Fruit fly (Drosophila melanogaster) whole organism, embryonic: ENCODE measurements around the gene Arpc3A.

ENCODE experiments used
- Abd-B ChIP-seq: fragments of 200-800 bp; sonication (Bioruptor generic); optimal IDR thresholded peaks from 2 replicates; lab custom pipeline; 2018; ENCODE audit warnings: missing biosample characterization, mild to moderate bottlenecking, missing genetic modification characterization, moderate library complexity
- CG12071 ChIP-seq: fragments of 200-800 bp; sonication (Bioruptor generic); optimal IDR thresholded peaks from 3 replicates; lab custom pipeline; 2018; ENCODE audit warnings: missing biosample characterization, mild to moderate bottlenecking, missing genetic modification characterization
- CG12659 ChIP-seq: fragments of 200-800 bp; sonication (Bioruptor generic); optimal IDR thresholded peaks from 3 replicates; lab custom pipeline; 2017; ENCODE audit warnings: mild to moderate bottlenecking, missing biosample characterization, missing genetic modification reagents, missing genetic modification characterization
- CG1529 ChIP-seq: fragments of 200-800 bp; sonication (Bioruptor generic); optimal IDR thresholded peaks from 3 replicates; lab custom pipeline; 2018; ENCODE audit warnings: missing biosample characterization, missing genetic modification characterization
- CG15514 ChIP-seq: fragments of 200-800 bp; sonication (Bioruptor generic); optimal IDR thresholded peaks from 3 replicates; lab custom pipeline; 2017; ENCODE audit warnings: missing biosample characterization, missing genetic modification characterization, mild to moderate bottlenecking, moderate library complexity, missing genetic modification reagents
- CG17359 ChIP-seq: fragments of 200-800 bp; sonication (Bioruptor generic); optimal IDR thresholded peaks from 3 replicates; lab custom pipeline; 2018; ENCODE audit warnings: missing biosample characterization, mild to moderate bottlenecking, missing genetic modification characterization, moderate library complexity
- CG17612 ChIP-seq: fragments of 200-800 bp; sonication (Bioruptor generic); IDR thresholded peaks from 2 replicates; pipeline ENCODE4 v1.3.6; 2022; ENCODE audit warnings: missing biosample characterization, missing genetic modification characterization
- CG17829 ChIP-seq: fragments of 200-800 bp; optimal IDR thresholded peaks from 2 replicates; lab custom pipeline; 2019; ENCODE audit warnings: missing biosample characterization, mild to moderate bottlenecking, missing genetic modification characterization, moderate library complexity
- CG2116 ChIP-seq: fragments of 200-800 bp; sonication (Bioruptor generic); optimal IDR thresholded peaks from 3 replicates; lab custom pipeline; 2018; ENCODE audit warnings: missing biosample characterization, mild to moderate bottlenecking, missing genetic modification characterization
- CG2202 ChIP-seq: fragments of 200-800 bp; sonication (Bioruptor generic); optimal IDR thresholded peaks from 2 replicates; lab custom pipeline; 2018; ENCODE audit warnings: missing biosample characterization, mild to moderate bottlenecking, missing genetic modification characterization
- CG2889 ChIP-seq: fragments of 200-800 bp; sonication (Bioruptor generic); IDR thresholded peaks from 3 replicates; pipeline ENCODE4 v1.3.6; 2022; ENCODE audit warnings: missing biosample characterization, missing genetic modification characterization
- CG30403 ChIP-seq: fragments of 200-800 bp; sonication (Bioruptor generic); optimal IDR thresholded peaks from 3 replicates; lab custom pipeline; 2016; ENCODE audit warnings: missing biosample characterization, missing genetic modification characterization
- CG3065 ChIP-seq: fragments of 200-800 bp; sonication (Bioruptor generic); optimal IDR thresholded peaks from 2 replicates; lab custom pipeline; 2016; ENCODE audit warnings: missing biosample characterization, missing genetic modification characterization
- CG32532 ChIP-seq: fragments of 200-800 bp; sonication (Bioruptor generic); IDR thresholded peaks from 2 replicates; pipeline ENCODE4 v1.3.6; 2022; ENCODE audit warnings: missing biosample characterization, missing genetic modification characterization
- CG3995 ChIP-seq: fragments of 200-800 bp; sonication (Bioruptor generic); optimal IDR thresholded peaks from 3 replicates; lab custom pipeline; 2016; ENCODE audit warnings: missing biosample characterization, missing genetic modification characterization
- CG6272 ChIP-seq: fragments of 200-800 bp; sonication (Bioruptor generic); IDR thresholded peaks from 2 replicates; pipeline ENCODE4 v1.3.6; 2022; ENCODE audit warnings: missing biosample characterization, missing genetic modification characterization
- CG7372 ChIP-seq: fragments of 200-800 bp; sonication (Bioruptor generic); IDR thresholded peaks from 2 replicates; pipeline ENCODE4 v1.3.6; 2022; ENCODE audit warnings: missing biosample characterization, missing genetic modification characterization
- CG7928 ChIP-seq: fragments of 200-800 bp; sonication (Bioruptor generic); optimal IDR thresholded peaks from 2 replicates; lab custom pipeline; 2017; ENCODE audit warnings: missing biosample characterization, mild to moderate bottlenecking, missing genetic modification characterization
- CG7987 ChIP-seq: fragments of 200-800 bp; sonication (Bioruptor generic); optimal IDR thresholded peaks from 2 replicates; lab custom pipeline; 2018; ENCODE audit warnings: missing biosample characterization, mild to moderate bottlenecking, missing genetic modification characterization, moderate library complexity
- CG9727 ChIP-seq: fragments of 200-800 bp; sonication (Bioruptor generic); optimal IDR thresholded peaks from 3 replicates; lab custom pipeline; 2017; ENCODE audit warnings: missing biosample characterization, mild to moderate bottlenecking, missing genetic modification characterization
- Dref ChIP-seq: fragments of 200-800 bp; sonication (Bioruptor generic); IDR thresholded peaks from 2 replicates; pipeline ENCODE4 v1.3.6; 2022; ENCODE audit warnings: missing biosample characterization, missing genetic modification characterization
- E2f2 ChIP-seq: fragments of 200-800 bp; sonication (Bioruptor generic); IDR thresholded peaks from 2 replicates; pipeline ENCODE4 v1.3.6; 2022; ENCODE audit warnings: missing biosample characterization, missing genetic modification characterization
- Ets97D ChIP-seq: fragments of 200-800 bp; sonication (Bioruptor generic); optimal IDR thresholded peaks from 3 replicates; lab custom pipeline; 2016; ENCODE audit warnings: missing biosample characterization, missing genetic modification characterization
- Hr78 ChIP-seq, 2 experiments: fragments of 200-800 bp in 1 of 2; fragments of >200 bp in 1 of 2; sonication (Bioruptor generic) in 1 of 2; optimal IDR thresholded peaks; 2 replicates each; lab custom pipeline; 2017 to 2019; ENCODE audit warnings: missing biosample characterization in 2 of 2, missing genetic modification characterization in 2 of 2, mild to moderate bottlenecking in 1 of 2, moderate library complexity in 1 of 2
- Hsf ChIP-seq: fragments of 200-800 bp; sonication (Bioruptor generic); optimal IDR thresholded peaks from 3 replicates; lab custom pipeline; 2016; ENCODE audit warnings: missing biosample characterization, missing genetic modification characterization
- Jarid2 ChIP-seq: fragments of 200-800 bp; sonication (Bioruptor generic); optimal IDR thresholded peaks from 3 replicates; lab custom pipeline; 2017; ENCODE audit warnings: mild to moderate bottlenecking, missing biosample characterization, missing genetic modification reagents, missing genetic modification characterization
- MBD-R2 ChIP-seq: fragments of 200-800 bp; sonication (Bioruptor generic); IDR thresholded peaks from 2 replicates; pipeline ENCODE4 v1.3.6; 2022; ENCODE audit warnings: missing biosample characterization, missing genetic modification characterization
- MESR4 ChIP-seq: fragments of 200-800 bp; sonication (Bioruptor generic); optimal IDR thresholded peaks from 2 replicates; lab custom pipeline; 2018; ENCODE audit warnings: missing biosample characterization, mild to moderate bottlenecking, missing genetic modification characterization, moderate library complexity
- Max ChIP-seq: fragments of 200-800 bp; sonication (Bioruptor generic); optimal IDR thresholded peaks from 2 replicates; lab custom pipeline; 2016; ENCODE audit warnings: missing biosample characterization, mild to moderate bottlenecking, missing genetic modification characterization
- Nf-YB ChIP-seq: fragments of 200-800 bp; sonication (Bioruptor generic); optimal IDR thresholded peaks from 3 replicates; lab custom pipeline; 2019; ENCODE audit warnings: missing biosample characterization, mild to moderate bottlenecking, missing genetic modification characterization, moderate library complexity
- Pdp1 ChIP-seq, 2 experiments: fragments of 200-800 bp; sonication (Bioruptor generic); optimal IDR thresholded peaks; 3 replicates each; lab custom pipeline; 2016; ENCODE audit warnings: missing biosample characterization in 2 of 2, missing genetic modification characterization in 2 of 2, mild to moderate bottlenecking in 1 of 2, moderate library complexity in 1 of 2
- Sin3A ChIP-seq: fragments of >200 bp; optimal IDR thresholded peaks from 2 replicates; lab custom pipeline; 2018
- Sry-δ ChIP-seq: fragments of 200-800 bp; sonication (Bioruptor generic); optimal IDR thresholded peaks from 2 replicates; lab custom pipeline; 2016; ENCODE audit warnings: missing biosample characterization, missing genetic modification characterization
- crp ChIP-seq, 2 experiments: fragments of 200-800 bp; sonication (Bioruptor generic); optimal IDR thresholded peaks; 2 replicates in 1 of 2; 3 replicates in 1 of 2; lab custom pipeline; 2017; ENCODE audit warnings: missing biosample characterization in 2 of 2, missing genetic modification characterization in 2 of 2, mild to moderate bottlenecking in 1 of 2, moderate library complexity in 1 of 2
- cwo ChIP-seq: fragments of 200-800 bp; sonication (Bioruptor generic); optimal IDR thresholded peaks from 3 replicates; lab custom pipeline; 2017; ENCODE audit warnings: missing biosample characterization, missing genetic modification characterization, mild to moderate bottlenecking, moderate library complexity, missing genetic modification reagents
- exex ChIP-seq: fragments of 200-800 bp; sonication (Bioruptor generic); optimal IDR thresholded peaks from 4 replicates; lab custom pipeline; 2018; ENCODE audit warnings: missing biosample characterization, mild to moderate bottlenecking, missing genetic modification characterization, moderate library complexity
- fd102C ChIP-seq: fragments of 200-800 bp; sonication (Bioruptor generic); optimal IDR thresholded peaks from 2 replicates; lab custom pipeline; 2018; ENCODE audit warnings: missing biosample characterization, mild to moderate bottlenecking, missing genetic modification characterization, moderate library complexity
- ftz-f1 ChIP-seq: fragments of 200-800 bp; sonication (Bioruptor generic); optimal IDR thresholded peaks from 2 replicates; lab custom pipeline; 2016; ENCODE audit warnings: missing biosample characterization, missing genetic modification characterization
- grau ChIP-seq: fragments of 200-800 bp; optimal IDR thresholded peaks from 3 replicates; lab custom pipeline; 2019; ENCODE audit warnings: missing biosample characterization, mild to moderate bottlenecking, missing genetic modification characterization, moderate library complexity
- gsb-n ChIP-seq: fragments of 200-800 bp; sonication (Bioruptor generic); optimal IDR thresholded peaks from 3 replicates; lab custom pipeline; 2018; ENCODE audit warnings: missing biosample characterization, mild to moderate bottlenecking, missing genetic modification characterization
- hkb ChIP-seq, 2 experiments: fragments of 200-800 bp in 1 of 2; fragments of >200 bp in 1 of 2; sonication (Bioruptor generic) in 1 of 2; IDR thresholded peaks in 1 of 2; optimal IDR thresholded peaks in 1 of 2; 2 replicates each; pipeline versions ENCODE4 v1.3.6 to Lab custom; 2017 to 2022; ENCODE audit warnings: missing biosample characterization in 1 of 2, missing genetic modification characterization in 1 of 2
- ken ChIP-seq: fragments of 200-800 bp; sonication (Bioruptor generic); IDR thresholded peaks from 3 replicates; pipeline ENCODE4 v1.3.6; 2022; ENCODE audit warnings: missing biosample characterization, missing genetic modification characterization
- lilli ChIP-seq: fragments of 200-800 bp; sonication (Bioruptor generic); optimal IDR thresholded peaks from 3 replicates; lab custom pipeline; 2016; ENCODE audit warnings: missing biosample characterization, missing genetic modification characterization
- nmo ChIP-seq: fragments of 200-800 bp; sonication (Bioruptor generic); optimal IDR thresholded peaks from 2 replicates; lab custom pipeline; 2018; ENCODE audit warnings: missing biosample characterization, mild to moderate bottlenecking, missing genetic modification characterization, moderate library complexity
- otp ChIP-seq: fragments of 200-800 bp; sonication (Bioruptor generic); IDR thresholded peaks from 3 replicates; pipeline ENCODE4, ENCODE4 v1.3.6; 2022; ENCODE audit warnings: missing biosample characterization, missing genetic modification characterization
- sens-2 ChIP-seq: fragments of 200-800 bp; sonication (Bioruptor generic); IDR thresholded peaks from 2 replicates; pipeline ENCODE4 v1.3.6; 2022; ENCODE audit warnings: missing biosample characterization, missing genetic modification characterization
- ssp ChIP-seq: fragments of 200-800 bp; sonication (Bioruptor generic); IDR thresholded peaks from 2 replicates; pipeline ENCODE4 v1.3.6; 2022; ENCODE audit warnings: missing biosample characterization, missing genetic modification characterization
- z ChIP-seq: fragments of 200-800 bp; sonication (Bioruptor generic); IDR thresholded peaks from 3 replicates; pipeline ENCODE4 v1.3.6; 2022; ENCODE audit warnings: missing biosample characterization, missing genetic modification characterization
- zen ChIP-seq: fragments of 200-800 bp; sonication (Bioruptor generic); optimal IDR thresholded peaks from 3 replicates; lab custom pipeline; 2018; ENCODE audit warnings: missing biosample characterization, mild to moderate bottlenecking, missing genetic modification characterization, moderate library complexity

The Arpc3A gene

DNA sequence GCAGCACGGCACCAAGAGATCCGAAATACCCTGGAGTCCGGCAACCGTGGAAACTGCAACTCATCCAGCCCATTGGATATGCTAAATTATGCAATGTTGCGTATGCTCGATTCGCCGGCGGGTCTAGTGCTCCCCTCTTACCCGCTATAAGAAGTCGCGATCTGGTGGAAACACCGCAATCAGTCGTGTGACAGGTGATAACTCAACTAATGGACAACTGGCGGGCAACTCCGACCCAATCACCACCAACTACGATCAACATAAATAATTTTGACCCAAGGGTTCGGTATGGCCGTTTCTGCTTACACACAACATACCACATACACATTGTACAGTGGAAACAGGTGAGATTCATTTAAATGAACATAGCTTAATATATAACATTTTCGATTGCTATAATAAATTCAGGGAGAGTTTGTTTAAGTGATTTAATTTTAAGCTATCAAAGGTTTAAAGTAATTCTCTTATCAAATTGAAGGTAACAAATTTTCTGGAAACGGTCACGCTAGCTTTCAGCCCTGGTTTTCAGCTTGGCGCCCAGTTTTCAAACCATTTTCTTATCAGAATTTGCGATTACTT lies 22.8 kb downstream of the Arpc3A start, which contains the start of gene Hmt-1 (continued):
- TF ChIP-seq CG12659 (GFP tag; lab: Kevin White, UChicago) (peak; percentile 54), Max (GFP tag; lab: Kevin White, UChicago) (peak; percentile 1), Hsf (peak; percentile 25), CG17359 (no peak), CG1529 (GFP tag; lab: Kevin White, UChicago) (no peak), nmo (GFP tag; lab: Kevin White, UChicago) (peak; percentile 67), exex (peak; percentile 13), CG17829 (tag; lab: Kevin White, UChicago) (peak; percentile 53), z (GFP tag; lab: Robert Waterston, UW) (0 out of 3 replicates have a peak, but pooled peaks have one; percentile 28), CG32532 (GFP tag; lab: Robert Waterston, UW) (no peak), cwo (GFP tag; lab: Kevin White, UChicago) (peak; percentile 8), MESR4 (GFP tag; lab: Kevin White, UChicago) (peak; percentile 82), ssp (GFP tag; lab: Robert Waterston, UW) (peak; percentile 74), Pdp1 (GFP tag; optimal IDR thresholded peaks at IDR 0.05; lab: Kevin White, UChicago) (peak in 1 of 2 experiments; percentile 93), CG12071 (GFP tag; lab: Kevin White, UChicago) (no peak), CG3065 (GFP tag; lab: Kevin White, UChicago) (no peak), CG17612 (no peak), CG6272 (GFP tag; lab: Robert Waterston, UW) (no peak), lilli (GFP tag; lab: Kevin White, UChicago) (peak; percentile 43), hkb (optimal IDR thresholded peaks at IDR 0.05; lab: Kevin White, UChicago) (peak; percentile 11), hkb (GFP tag; IDR thresholded peaks at IDR 0.05; lab: Robert Waterston, UW) (no peak), crp (GFP tag; optimal IDR thresholded peaks at IDR 0.05; lab: Kevin White, UChicago) (peak in 1 of 2 experiments; percentile 32), Abd-B (no peak), MBD-R2 (GFP tag; lab: Robert Waterston, UW) (peak; percentile 61; the same call in 1 of the 2 replicates), Jarid2 (GFP tag; lab: Kevin White, UChicago) (peak; percentile 51), otp (GFP tag; lab: Robert Waterston, UW) (no peak), CG9727 (GFP tag; lab: Kevin White, UChicago) (peak; percentile 9), ken (GFP tag; lab: Robert Waterston, UW) (no peak), CG7928 (peak; percentile 96), CG2202 (tag; lab: Kevin White, UChicago) (peak; percentile 1), CG15514 (GFP tag; lab: Kevin White, UChicago) (peak; percentile 62), Sin3A (lab: Kevin White, UChicago) (peak; percentile 85), Hr78 (GFP tag; optimal IDR thresholded peaks at IDR 0.05; lab: Kevin White, UChicago) (peak in 1 of 2 experiments; percentile 69), sens-2 (GFP tag; lab: Robert Waterston, UW) (no peak), CG2116 (GFP tag; lab: Kevin White, UChicago) (peak; percentile 61), gsb-n (tag; lab: Kevin White, UChicago) (peak; percentile 40), CG7372 (GFP tag; lab: Robert Waterston, UW) (no peak), fd102C (GFP tag; lab: Kevin White, UChicago) (no peak), ftz-f1 (GFP tag; lab: Kevin White, UChicago) (peak; percentile 36), CG2889 (GFP tag; lab: Robert Waterston, UW) (no peak), Sry-δ (GFP tag; lab: Kevin White, UChicago) (peak; percentile 42), zen (peak; percentile 38), CG7987 (no peak), CG3995 (no peak), grau (tag; lab: Kevin White, UChicago) (peak; percentile 77), Ets97D (peak; percentile 58), Dref (GFP tag; lab: Robert Waterston, UW) (no peak), Nf-YB (GFP tag; lab: Kevin White, UChicago) (peak; percentile 34), CG30403 (GFP tag; lab: Kevin White, UChicago) (no peak), E2f2 (GFP tag; lab: Robert Waterston, UW) (peak; percentile 97)
